Fruit fly (Drosophila melanogaster) whole organism, wandering third instar larva: ENCODE measurements around the gene CG13474.

Source experiments
- Abd-B ChIP-seq: fragments of >200 bp; optimal IDR thresholded peaks from 2 replicates; lab custom pipeline; 2017; ENCODE audit warnings: missing biosample characterization, missing genetic modification characterization
- CG32264 ChIP-seq: fragments of 200-800 bp; sonication (Bioruptor generic); optimal IDR thresholded peaks from 2 replicates; lab custom pipeline; 2016; ENCODE audit warnings: missing biosample characterization, missing genetic modification characterization
- CG9705 ChIP-seq: fragments of 200-800 bp; sonication (Bioruptor generic); optimal IDR thresholded peaks from 2 replicates; lab custom pipeline; 2018; ENCODE audit warnings: missing biosample characterization, mild to moderate bottlenecking, missing genetic modification characterization
- CrebA ChIP-seq: fragments of 200-800 bp; sonication (Bioruptor generic); optimal IDR thresholded peaks from 2 replicates; lab custom pipeline; 2016; ENCODE audit warnings: missing biosample characterization, mild to moderate bottlenecking, missing genetic modification characterization, borderline replicate concordance
- Dfd ChIP-seq: fragments of >200 bp; optimal IDR thresholded peaks from 2 replicates; lab custom pipeline; 2017; ENCODE audit warnings: missing biosample characterization, missing genetic modification characterization
- Dif ChIP-seq: fragments of 200-275, 200-300 bp; sonication (Bioruptor generic); optimal IDR thresholded peaks from 2 replicates; lab custom pipeline; 2018; ENCODE audit warnings: missing biosample characterization, missing genetic modification characterization; ENCODE audit not compliant: partially characterized antibody
- GATAd ChIP-seq: sonication (Bioruptor generic); optimal IDR thresholded peaks from 2 replicates; lab custom pipeline; 2016; ENCODE audit warnings: missing biosample characterization, missing genetic modification characterization
- HLH106 ChIP-seq: fragments of 200-800 bp; optimal IDR thresholded peaks from 3 replicates; lab custom pipeline; 2019; ENCODE audit warnings: missing biosample characterization, mild to moderate bottlenecking, missing genetic modification characterization, moderate library complexity
- Hnf4 ChIP-seq: fragments of 200-800 bp; sonication (Bioruptor generic); optimal IDR thresholded peaks from 2 replicates; lab custom pipeline; 2016; ENCODE audit warnings: missing biosample characterization, mild to moderate bottlenecking, missing genetic modification characterization
- Hr78 ChIP-seq: fragments of >200 bp; optimal IDR thresholded peaks from 2 replicates; lab custom pipeline; 2017; ENCODE audit warnings: missing biosample characterization, missing genetic modification characterization
- Hr83 ChIP-seq: fragments of 200-300 bp; sonication (Bioruptor generic); optimal IDR thresholded peaks from 2 replicates; lab custom pipeline; 2016; ENCODE audit warnings: missing biosample characterization, mild to moderate bottlenecking, missing genetic modification characterization, moderate library complexity; ENCODE audit not compliant: poor library complexity, severe bottlenecking
- Jra ChIP-seq: sonication (Bioruptor generic); optimal IDR thresholded peaks from 2 replicates; lab custom pipeline; 2016; ENCODE audit warnings: missing biosample characterization, missing genetic modification characterization
- Mio ChIP-seq: sonication (Bioruptor generic); optimal IDR thresholded peaks from 2 replicates; lab custom pipeline; 2016; ENCODE audit warnings: missing biosample characterization, missing genetic modification characterization
- Myc ChIP-seq: fragments of >200 bp; optimal IDR thresholded peaks from 2 replicates; lab custom pipeline; 2017
- N ChIP-seq: fragments of >200 bp; optimal IDR thresholded peaks from 2 replicates; lab custom pipeline; 2018; ENCODE audit warnings: missing biosample characterization, missing external identifiers, missing genetic modification characterization
- OdsH ChIP-seq: fragments of 200-800 bp; sonication (Bioruptor generic); optimal IDR thresholded peaks from 2 replicates; lab custom pipeline; 2016; ENCODE audit warnings: missing biosample characterization, mild to moderate bottlenecking, missing genetic modification characterization
- Rel ChIP-seq, 2 experiments: fragments of 200-800 bp; sonication (Bioruptor generic) in 1 of 2; optimal IDR thresholded peaks; 2 replicates in 1 of 2; 3 replicates in 1 of 2; lab custom pipeline; 2016 to 2019; ENCODE audit warnings: mild to moderate bottlenecking in 2 of 2, missing biosample characterization in 2 of 2, missing genetic modification characterization in 2 of 2, moderate library complexity in 1 of 2
- Sp1 ChIP-seq: fragments of 200-800 bp; sonication (Bioruptor generic); optimal IDR thresholded peaks from 3 replicates; lab custom pipeline; 2019; ENCODE audit warnings: missing biosample characterization, mild to moderate bottlenecking, missing genetic modification characterization, moderate library complexity
- Vsx2 ChIP-seq: fragments of 200-300, 225-300 bp; sonication (Bioruptor generic); optimal IDR thresholded peaks from 2 replicates; lab custom pipeline; 2018; ENCODE audit warnings: missing biosample characterization, missing genetic modification characterization; ENCODE audit not compliant: partially characterized antibody
- br ChIP-seq: fragments of 200-800 bp; sonication (Bioruptor generic); optimal IDR thresholded peaks from 2 replicates; lab custom pipeline; 2016; ENCODE audit warnings: missing biosample characterization, missing genetic modification characterization
- brk ChIP-seq: fragments of 200-800 bp; sonication (Bioruptor generic); optimal IDR thresholded peaks from 2 replicates; lab custom pipeline; 2016; ENCODE audit warnings: missing biosample characterization, mild to moderate bottlenecking, missing genetic modification characterization
- dl ChIP-seq, 2 experiments: fragments of 175-275, 200-275 bp in 1 of 2; fragments of 200-275 bp in 1 of 2; sonication (Bioruptor generic); optimal IDR thresholded peaks; lab custom pipeline; 2018; ENCODE audit warnings: mild to moderate bottlenecking in 2 of 2, missing biosample characterization in 2 of 2, missing genetic modification characterization in 2 of 2, moderate library complexity in 2 of 2; ENCODE audit not compliant: partially characterized antibody in 2 of 2, insufficient read depth in 1 of 2
- dmrt93B ChIP-seq: fragments of 200-800 bp; sonication (Bioruptor generic); optimal IDR thresholded peaks from 2 replicates; lab custom pipeline; 2018; ENCODE audit warnings: missing biosample characterization, mild to moderate bottlenecking, missing genetic modification characterization
- dsf ChIP-seq: sonication (Bioruptor generic); optimal IDR thresholded peaks from 2 replicates; lab custom pipeline; 2016; ENCODE audit warnings: missing biosample characterization, missing genetic modification characterization, borderline replicate concordance
- ey ChIP-seq: fragments of 200-800 bp; sonication (Bioruptor generic); optimal IDR thresholded peaks from 2 replicates; lab custom pipeline; 2016; ENCODE audit warnings: missing biosample characterization, missing genetic modification characterization
- foxo ChIP-seq, 2 experiments: fragments of 200-800 bp; sonication (Bioruptor generic); optimal IDR thresholded peaks; 2 replicates in 1 of 2; 3 replicates in 1 of 2; lab custom pipeline; 2016 to 2017; ENCODE audit warnings: missing biosample characterization in 2 of 2, missing genetic modification characterization in 2 of 2
- fru ChIP-seq: fragments of 200-800 bp; sonication (Bioruptor generic); optimal IDR thresholded peaks from 3 replicates; lab custom pipeline; 2016; ENCODE audit warnings: missing biosample characterization, mild to moderate bottlenecking, missing genetic modification characterization
- h ChIP-seq: fragments of 200-800 bp; sonication (Bioruptor generic); optimal IDR thresholded peaks from 3 replicates; lab custom pipeline; 2016; ENCODE audit warnings: missing biosample characterization, mild to moderate bottlenecking, missing genetic modification characterization
- jim ChIP-seq: fragments of 175-275, 200-325 bp; sonication (Bioruptor generic); optimal IDR thresholded peaks from 2 replicates; lab custom pipeline; 2016; ENCODE audit warnings: missing biosample characterization, mild to moderate bottlenecking, missing genetic modification characterization
- lola ChIP-seq: fragments of >200 bp; optimal IDR thresholded peaks from 2 replicates; lab custom pipeline; 2017; ENCODE audit warnings: missing biosample characterization, missing genetic modification characterization
- pan ChIP-seq: fragments of >200 bp; optimal IDR thresholded peaks from 2 replicates; lab custom pipeline; 2017
- psq ChIP-seq: fragments of 200-800 bp; sonication (Bioruptor generic); optimal IDR thresholded peaks from 3 replicates; lab custom pipeline; 2017; ENCODE audit warnings: missing biosample characterization, mild to moderate bottlenecking, missing genetic modification characterization, moderate library complexity
- rgr ChIP-seq: fragments of 200-800 bp; sonication (Bioruptor generic); optimal IDR thresholded peaks from 3 replicates; lab custom pipeline; 2016; ENCODE audit warnings: missing biosample characterization, mild to moderate bottlenecking, missing genetic modification characterization
- sage ChIP-seq: fragments of 200-800 bp; sonication (Bioruptor generic); optimal IDR thresholded peaks from 2 replicates; lab custom pipeline; 2016; ENCODE audit warnings: missing biosample characterization, mild to moderate bottlenecking, missing genetic modification characterization
- sv ChIP-seq: fragments of 200-800 bp; sonication (Bioruptor generic); optimal IDR thresholded peaks from 3 replicates; lab custom pipeline; 2016; ENCODE audit warnings: missing biosample characterization, missing genetic modification characterization
- tai ChIP-seq: sonication (Bioruptor generic); optimal IDR thresholded peaks from 2 replicates; lab custom pipeline; 2016; ENCODE audit warnings: missing biosample characterization, missing genetic modification characterization
- usp ChIP-seq: fragments of >200 bp; optimal IDR thresholded peaks from 2 replicates; lab custom pipeline; 2017; ENCODE audit warnings: missing biosample characterization, missing genetic modification characterization
- woc ChIP-seq: sonication (Bioruptor generic); optimal IDR thresholded peaks from 2 replicates; lab custom pipeline; 2016; ENCODE audit warnings: missing biosample characterization, mild to moderate bottlenecking, missing genetic modification characterization

CG13474 gene

DNA sequence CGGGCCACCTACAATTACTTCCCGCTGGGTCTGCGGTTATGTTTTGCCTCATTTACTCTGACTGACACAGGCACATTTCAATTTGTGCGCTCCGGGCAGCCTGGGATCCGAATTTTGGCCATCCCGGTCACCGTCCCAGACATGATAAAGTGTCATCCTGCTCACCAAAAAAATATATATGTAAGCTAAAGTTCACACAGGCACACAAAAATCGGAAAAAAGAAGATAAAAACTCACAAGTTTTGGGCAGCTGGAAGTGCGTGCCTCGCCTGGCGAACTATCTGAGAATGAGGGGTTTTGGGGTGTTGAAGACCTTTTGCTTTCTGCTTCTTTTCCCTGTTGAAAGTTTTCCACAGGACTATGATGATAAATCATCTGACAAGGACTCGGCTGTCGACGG lies 10.7 kb downstream of the CG13474 start:
- TF ChIP-seq Myc (lab: Kevin White, UChicago) (no peak), sage (GFP tag; lab: Kevin White, UChicago) (no peak), dsf (no peak), CrebA (GFP tag; lab: Kevin White, UChicago) (no peak), lola (no peak), Abd-B (GFP tag; lab: Kevin White, UChicago) (no peak), Hr78 (no peak), CG9705 (GFP tag; lab: Kevin White, UChicago) (no peak), HLH106 (tag; lab: Kevin White, UChicago) (no peak), dl (GFP tag; optimal IDR thresholded peaks at IDR 0.05; lab: Kevin White, UChicago; ENCODE audit: insufficient read depth in 1 of 2, partially characterized antibody in 2 of 2) (no peak), jim (GFP tag; lab: Kevin White, UChicago) (no peak), sv (GFP tag; lab: Kevin White, UChicago) (no peak), rgr (GFP tag; lab: Kevin White, UChicago) (no peak), Rel (GFP tag; optimal IDR thresholded peaks at IDR 0.05; lab: Kevin White, UChicago) (no peak), Rel (tag; optimal IDR thresholded peaks at IDR 0.05; lab: Kevin White, UChicago) (no peak), foxo (GFP tag; optimal IDR thresholded peaks at IDR 0.05; lab: Kevin White, UChicago) (no peak)

DNA sequence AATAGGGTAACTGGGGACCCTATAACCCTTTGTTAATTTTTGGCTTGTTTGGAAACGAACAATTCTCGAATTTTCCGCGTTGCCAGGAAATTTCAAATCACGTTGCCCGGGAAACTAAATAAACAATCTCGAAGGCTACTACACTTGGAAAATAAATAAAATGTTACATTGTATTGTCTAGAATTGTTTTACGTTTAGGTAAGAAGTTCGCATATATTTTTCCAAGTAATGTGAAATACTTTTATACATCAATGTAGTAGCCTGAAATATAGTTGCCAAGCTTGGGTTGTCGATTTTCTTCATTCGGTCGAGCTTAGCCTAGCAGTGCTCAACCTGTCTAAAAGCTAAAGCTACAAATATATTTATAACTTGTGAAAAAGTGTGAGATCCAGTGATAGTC lies 12.4 kb downstream of the CG13474 start, which contains the start of gene Dnaaf6:
Gene Dnaaf6, plus strand, starts transcription at position 301 of the 400 bp plus-strand sequence.
- TF ChIP-seq Vsx2 (GFP tag; lab: Kevin White, UChicago) (no peak), dmrt93B (GFP tag; lab: Kevin White, UChicago) (no peak), HLH106 (tag; lab: Kevin White, UChicago) (no peak), usp (GFP tag; lab: Kevin White, UChicago) (no peak), sage (GFP tag; lab: Kevin White, UChicago) (no peak), Dif (GFP tag; lab: Kevin White, UChicago) (no peak)

DNA sequence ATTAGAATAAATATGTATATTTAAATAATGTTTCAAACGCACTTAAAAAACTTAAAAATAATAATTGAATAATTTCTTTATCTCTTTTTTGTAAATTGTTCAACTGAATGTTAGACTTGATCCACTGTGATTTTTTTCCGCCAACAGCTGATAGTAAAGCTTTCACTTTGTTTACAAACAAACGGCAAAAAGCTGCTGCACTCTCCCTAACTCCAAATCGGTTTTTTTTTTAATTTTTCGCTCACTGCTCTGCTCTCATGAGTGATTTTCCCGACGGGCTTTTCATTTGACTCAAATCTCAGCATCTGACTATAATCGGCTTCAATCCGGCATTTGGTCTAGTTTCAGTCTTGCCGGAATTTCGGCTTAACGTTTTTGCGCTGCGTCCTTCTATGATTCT lies 15.4 kb downstream of the CG13474 start:
- TF ChIP-seq OdsH (GFP tag; lab: Kevin White, UChicago) (no peak), Hr83 (GFP tag; lab: Kevin White, UChicago) (no peak), woc (no peak), br (no peak)

DNA sequence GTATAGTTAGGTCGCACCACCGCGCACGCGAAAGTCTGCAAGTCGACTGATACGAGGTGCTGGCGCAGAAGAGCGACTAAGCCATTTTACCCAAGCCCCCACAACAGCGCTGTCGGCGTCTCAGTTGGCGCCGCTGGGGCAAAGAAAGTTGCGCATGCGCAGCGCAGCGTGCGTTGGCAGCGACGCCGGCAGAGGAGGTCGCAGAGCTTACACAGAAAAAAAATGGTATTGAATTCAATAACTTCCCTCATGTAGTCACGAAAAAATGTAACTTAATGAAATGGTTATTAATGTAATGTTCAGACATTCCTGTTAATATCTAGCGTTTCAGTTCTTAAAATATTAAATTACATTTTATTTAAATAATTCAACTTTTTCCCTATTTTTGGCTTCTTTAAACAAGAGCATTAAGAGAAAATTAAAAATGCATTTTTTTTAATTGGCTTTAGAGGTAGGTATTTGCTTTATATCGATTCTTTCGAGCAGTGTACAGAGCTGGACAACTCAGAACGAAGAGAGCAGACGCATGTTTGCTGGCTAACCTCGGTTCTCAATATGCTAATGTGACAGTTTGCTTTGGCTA lies 18.7 kb downstream of the CG13474 start, which contains the start of gene CG4914:
Gene CG4914, minus strand, starts transcription at position 51 of the 583 bp plus-strand sequence.
- TF ChIP-seq Abd-B (GFP tag; lab: Kevin White, UChicago) (no peak), Dif (GFP tag; lab: Kevin White, UChicago) (no peak), psq (peak; percentile 84), CG9705 (GFP tag; lab: Kevin White, UChicago) (peak; percentile 23), br (peak; percentile 59), brk (GFP tag; lab: Kevin White, UChicago) (peak; percentile 25), dsf (no peak), HLH106 (tag; lab: Kevin White, UChicago) (peak; percentile 86), jim (GFP tag; lab: Kevin White, UChicago) (no peak), Rel (GFP tag; optimal IDR thresholded peaks at IDR 0.05; lab: Kevin White, UChicago) (no peak), Rel (tag; optimal IDR thresholded peaks at IDR 0.05; lab: Kevin White, UChicago) (no peak), sv (GFP tag; lab: Kevin White, UChicago) (peak; percentile 65), GATAd (GFP tag; lab: Kevin White, UChicago) (no peak), Mio (GFP tag; lab: Kevin White, UChicago) (no peak), lola (no peak), Vsx2 (GFP tag; lab: Kevin White, UChicago) (no peak), Jra (GFP tag; lab: Kevin White, UChicago) (peak; percentile 44), OdsH (GFP tag; lab: Kevin White, UChicago) (peak; percentile 87), Dfd (GFP tag; lab: Kevin White, UChicago) (peak; percentile 80), Hr78 (no peak), sage (GFP tag; lab: Kevin White, UChicago) (peak; percentile 40), fru (GFP tag; lab: Kevin White, UChicago) (peak; percentile 82), dmrt93B (GFP tag; lab: Kevin White, UChicago) (peak; percentile 79), CG32264 (GFP tag; lab: Kevin White, UChicago) (peak; percentile 26), usp (GFP tag; lab: Kevin White, UChicago) (no peak), CrebA (GFP tag; lab: Kevin White, UChicago) (no peak), woc (peak; percentile 53), N (GFP tag; lab: Kevin White, UChicago) (no peak), foxo (GFP tag; optimal IDR thresholded peaks at IDR 0.05; lab: Kevin White, UChicago) (peak in 1 of 2 experiments; percentile 91), tai (GFP tag; lab: Kevin White, UChicago) (no peak), Hnf4 (peak; percentile 57), ey (GFP tag; lab: Kevin White, UChicago) (peak; percentile 74), rgr (GFP tag; lab: Kevin White, UChicago) (peak; percentile 83), Sp1 (GFP tag; lab: Kevin White, UChicago) (peak; percentile 87), Myc (lab: Kevin White, UChicago) (no peak), pan (lab: Kevin White, UChicago) (no peak), dl (GFP tag; optimal IDR thresholded peaks at IDR 0.05; lab: Kevin White, UChicago; ENCODE audit: insufficient read depth in 1 of 2, partially characterized antibody in 2 of 2) (no peak), h (GFP tag; lab: Kevin White, UChicago) (peak; percentile 86), Hr83 (GFP tag; lab: Kevin White, UChicago) (no peak)
